Fruit fly (Drosophila melanogaster): ENCODE measurements around the gene RhoL.

RhoL gene

DNA sequence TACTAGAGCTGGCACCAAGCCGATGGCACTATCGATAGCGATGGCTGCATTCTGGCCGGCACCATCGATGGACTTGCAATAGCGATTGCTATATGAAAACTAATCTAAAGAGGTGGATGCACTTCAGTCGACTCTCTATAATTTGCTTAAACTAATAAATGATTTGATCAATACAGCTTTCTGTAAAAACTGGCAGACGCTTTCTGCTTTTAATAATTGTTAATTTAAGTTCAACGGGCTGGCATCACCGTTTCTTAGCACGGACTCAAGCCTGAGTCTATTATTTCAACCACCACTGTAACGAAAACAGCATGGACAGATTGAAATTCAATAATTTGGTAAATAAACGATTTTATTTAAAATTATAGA, 10.7 kb upstream of the RhoL start, which contains the start of the genes Ras85D and Rlb1 (continued):
- peak; percentile 16 for TF ChIP-seq psq (GFP tag; optimal IDR thresholded peaks at IDR 0.05)
- no peak for TF ChIP-seq CG5180 (GFP tag; optimal IDR thresholded peaks at IDR 0.05)
- TF ChIP-seq CG31441 (GFP tag; IDR thresholded peaks at IDR 0.05): no peak
- TF ChIP-seq cas (GFP tag; IDR thresholded peaks at IDR 0.05): no peak
- TF ChIP-seq usp (GFP tag; optimal IDR thresholded peaks at IDR 0.05): no peak
- peak; percentile 16 for TF ChIP-seq tup (GFP tag; optimal IDR thresholded peaks at IDR 0.05)
- TF ChIP-seq Abd-B (GFP tag; optimal IDR thresholded peaks at IDR 0.05): no peak
- peak; percentile 61 for TF ChIP-seq CG3838 (GFP tag; optimal IDR thresholded peaks at IDR 0.05)
- no peak for TF ChIP-seq CG14014 (GFP tag; IDR thresholded peaks at IDR 0.05)
- TF ChIP-seq kni (GFP tag; optimal IDR thresholded peaks at IDR 0.05): no peak
- TF ChIP-seq Atf-2 (GFP tag; optimal IDR thresholded peaks at IDR 0.05): peak; percentile 74
- TF ChIP-seq dati (GFP tag; IDR thresholded peaks at IDR 0.05): no peak
- no peak for TF ChIP-seq bigmax (GFP tag; optimal IDR thresholded peaks at IDR 0.05)
- no peak for TF ChIP-seq odd (GFP tag; optimal IDR thresholded peaks at IDR 0.05)
- TF ChIP-seq Jarid2 (GFP tag; optimal IDR thresholded peaks at IDR 0.05): no peak
- peak; percentile 72 for TF ChIP-seq CG16863 (GFP tag; optimal IDR thresholded peaks at IDR 0.05)
- no peak for TF ChIP-seq unc-4 (GFP tag; IDR thresholded peaks at IDR 0.05; ENCODE audit: partially characterized antibody)
- TF ChIP-seq p53 (GFP tag; optimal IDR thresholded peaks at IDR 0.05): peak; percentile 61
- no peak for TF ChIP-seq CG11456 (GFP tag; IDR thresholded peaks at IDR 0.05)
- peak; percentile 48 for TF ChIP-seq Six4 (GFP tag; optimal IDR thresholded peaks at IDR 0.05)
- TF ChIP-seq CG4360 (GFP tag; IDR thresholded peaks at IDR 0.05): no peak
- peak; percentile 61 for TF ChIP-seq CG1233 (GFP tag; optimal IDR thresholded peaks at IDR 0.05)
- TF ChIP-seq ro (GFP tag; IDR thresholded peaks at IDR 0.05): no peak
- TF ChIP-seq Dfd (GFP tag; optimal IDR thresholded peaks at IDR 0.05): no peak
- TF ChIP-seq CG18476 (GFP tag; optimal IDR thresholded peaks at IDR 0.05): peak; percentile 69
- peak; percentile 25 for TF ChIP-seq cato (GFP tag; optimal IDR thresholded peaks at IDR 0.05; ENCODE audit: borderline replicate concordance)
- TF ChIP-seq CkIIα-i1 (GFP tag; IDR thresholded peaks at IDR 0.05): no peak
- TF ChIP-seq Ravus (GFP tag; IDR thresholded peaks at IDR 0.05): no peak
- TF ChIP-seq CG34224 (GFP tag; IDR thresholded peaks at IDR 0.05; ENCODE audit: partially characterized antibody): no peak
- TF ChIP-seq bsh (GFP tag; optimal IDR thresholded peaks at IDR 0.05): peak in 1 of 2 experiments; percentile 56
- TF ChIP-seq unpg (GFP tag; optimal IDR thresholded peaks at IDR 0.05): peak; percentile 66
- TF ChIP-seq CG17912 (GFP tag; optimal IDR thresholded peaks at IDR 0.05): peak; percentile 60
- peak; percentile 69 for TF ChIP-seq CG3163 (GFP tag; optimal IDR thresholded peaks at IDR 0.05)
- TF ChIP-seq hbn (GFP tag; IDR thresholded peaks at IDR 0.05; ENCODE audit: partially characterized antibody): no peak
- TF ChIP-seq CG18764 (GFP tag; optimal IDR thresholded peaks at IDR 0.05): peak; percentile 57
- TF ChIP-seq Neu2 (GFP tag; optimal IDR thresholded peaks at IDR 0.05; ENCODE audit: borderline replicate concordance): peak; percentile 38
- 0 out of 3 replicates have a peak, but pooled peaks have one; percentile 15 for TF ChIP-seq CG11093 (GFP tag; IDR thresholded peaks at IDR 0.05)
- TF ChIP-seq CTCF (GFP tag; optimal IDR thresholded peaks at IDR 0.05): peak; percentile 7
- no peak for TF ChIP-seq fru (optimal IDR thresholded peaks at IDR 0.05)
- TF ChIP-seq pb (GFP tag; optimal IDR thresholded peaks at IDR 0.05): peak; percentile 62
- no peak for TF ChIP-seq NFAT (GFP tag; IDR thresholded peaks at IDR 0.05)
- TF ChIP-seq CG8924 (tag; optimal IDR thresholded peaks at IDR 0.05): peak; percentile 76
- peak; percentile 35 for TF ChIP-seq CG12104 (GFP tag; optimal IDR thresholded peaks at IDR 0.05)
- TF ChIP-seq twi (tag; optimal IDR thresholded peaks at IDR 0.05): peak; percentile 62
- TF ChIP-seq aop (GFP tag; IDR thresholded peaks at IDR 0.05): no peak
- TF ChIP-seq CG13287 (GFP tag; IDR thresholded peaks at IDR 0.05; ENCODE audit: partially characterized antibody): no peak
- no peak for TF ChIP-seq rib (GFP tag; IDR thresholded peaks at IDR 0.05)
- TF ChIP-seq CG11695 (GFP tag; IDR thresholded peaks at IDR 0.05): no peak
- TF ChIP-seq E2f1 (GFP tag; IDR thresholded peaks at IDR 0.05): no peak
- peak; percentile 35 for TF ChIP-seq lbe (GFP tag; optimal IDR thresholded peaks at IDR 0.05)
- no peak for TF ChIP-seq MTF-1 (GFP tag; optimal IDR thresholded peaks at IDR 0.05; ENCODE audit: borderline replicate concordance)
- peak; percentile 77 for TF ChIP-seq tx (GFP tag; optimal IDR thresholded peaks at IDR 0.05)
- TF ChIP-seq Dref (GFP tag; IDR thresholded peaks at IDR 0.05): no peak
